Fruit fly (Drosophila melanogaster) whole organism, adult: ENCODE results near the gene CG11122.
A peak's percentile ranks its signal among the peaks of the same experiment; 100 is the strongest.

Experiments
- Mnt ChIP-seq: fragments of 200-800 bp; sonication (Bioruptor generic); optimal IDR thresholded peaks from 2 replicates; lab custom pipeline; 2016; ENCODE audit warnings: missing biosample characterization, mild to moderate bottlenecking, missing genetic modification characterization
- bab1 ChIP-seq: fragments of 200-800 bp; sonication (Bioruptor generic); optimal IDR thresholded peaks from 3 replicates; lab custom pipeline; 2019; ENCODE audit warnings: missing biosample characterization, mild to moderate bottlenecking, missing genetic modification characterization, moderate library complexity
- kay ChIP-seq: fragments of 200-800 bp; sonication (Bioruptor generic); peaks from one replicate; lab custom pipeline; 2016; ENCODE audit warnings: missing biosample characterization, missing genetic modification characterization, borderline replicate concordance

- TF ChIP-seq bab1 (GFP tag; lab: Kevin White, UChicago) (peak; percentile 9), kay (GFP tag; lab: Kevin White, UChicago) (no peak), Mnt (GFP tag; lab: Kevin White, UChicago) (no peak)
These were observed 4.3 kb upstream of the CG11122 start, which contains the start of gene SrpRalpha for dm6 chrX:11128828-11129227.
